Fruit fly (Drosophila melanogaster): ENCODE measurements around the gene CG10646.

DNA sequence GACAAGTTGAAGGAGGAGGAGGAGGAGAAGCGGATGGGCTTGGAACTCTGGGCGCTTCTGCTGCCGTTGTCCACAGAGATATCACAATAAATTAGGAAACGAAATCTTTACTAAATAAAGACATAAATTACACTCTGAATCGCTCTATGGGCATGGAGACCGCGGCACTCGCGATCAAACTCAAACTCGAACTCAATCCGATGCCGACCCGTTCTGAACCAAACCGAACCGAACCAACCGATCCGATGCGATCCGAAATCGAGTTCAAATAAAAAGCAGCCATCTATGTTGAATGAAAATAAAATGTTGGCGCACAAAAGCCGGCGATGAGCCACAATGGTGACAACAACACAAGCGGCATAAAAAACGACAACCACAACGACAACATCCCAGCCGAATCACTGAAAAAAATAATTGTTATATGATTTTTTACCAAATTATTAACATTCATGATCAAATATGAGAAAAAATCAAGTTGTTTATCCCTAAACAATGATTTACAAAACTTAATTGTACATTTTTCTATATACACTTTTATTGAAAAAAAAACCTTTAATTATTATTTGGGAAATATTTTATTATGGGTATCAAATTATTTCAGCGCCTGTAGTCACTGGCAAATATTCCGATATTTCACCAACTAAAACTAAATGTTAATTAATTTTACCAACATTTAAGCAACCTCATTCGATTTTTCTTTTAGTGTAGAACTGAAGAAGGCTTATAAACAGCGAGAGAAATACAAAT is 46.6 kb downstream of the CG10646 start:
- peak; percentile 67 for TF ChIP-seq CG14655 (GFP tag; optimal IDR thresholded peaks at IDR 0.05)
- peak; percentile 64 for TF ChIP-seq D1 (tag; optimal IDR thresholded peaks at IDR 0.05)

Data from whole organism, pupa.